Fruit fly (Drosophila melanogaster): ENCODE data around the gene Septin1.

The Septin1 gene

DNA sequence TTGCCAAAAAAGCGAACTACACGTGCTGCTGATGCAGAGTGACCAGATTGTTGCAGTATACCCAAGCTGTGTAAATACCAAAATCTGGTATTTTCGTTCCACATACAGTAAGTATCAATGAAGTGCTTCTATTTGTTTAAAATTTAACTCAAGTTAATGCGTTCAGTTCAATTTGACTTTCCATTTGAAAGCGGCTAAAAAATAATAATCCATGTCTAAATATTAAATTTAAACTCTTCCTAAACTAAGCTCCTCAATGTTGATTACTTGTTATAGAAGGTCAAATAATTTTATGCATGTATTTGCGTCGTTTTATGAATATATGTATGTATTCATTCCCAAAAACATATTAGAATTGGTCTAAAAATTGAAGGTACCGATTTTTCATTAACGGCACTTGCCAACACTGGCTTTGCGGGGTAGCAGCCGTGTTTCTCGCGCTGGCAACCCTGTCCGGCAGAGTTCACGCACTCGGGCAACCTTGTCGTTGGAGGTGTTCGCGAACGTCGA is 8.2 kb upstream of the Septin1 start, which contains the start of the genes peng and sol (continued):
- TF ChIP-seq ash1 (GFP tag; optimal IDR thresholded peaks at IDR 0.05) (no peak), ttk (GFP tag; IDR thresholded peaks at IDR 0.05) (no peak), cas (GFP tag; IDR thresholded peaks at IDR 0.05) (no peak), CG10959 (GFP tag; IDR thresholded peaks at IDR 0.05) (no peak), lmd (GFP tag; IDR thresholded peaks at IDR 0.05) (peak; percentile 58), ci (GFP tag; IDR thresholded peaks at IDR 0.05) (peak; percentile 51; the same call in 1 of the 3 replicates), kah (GFP tag; optimal IDR thresholded peaks at IDR 0.05) (no peak), nmo (GFP tag; optimal IDR thresholded peaks at IDR 0.05) (peak; percentile 85), CG18011 (GFP tag; optimal IDR thresholded peaks at IDR 0.05) (peak; percentile 50), CG31441 (GFP tag; IDR thresholded peaks at IDR 0.05) (peak; percentile 71; the same call in 1 of the 2 replicates), bbx (GFP tag; IDR thresholded peaks at IDR 0.05; ENCODE audit: partially characterized antibody) (0 out of 2 replicates have a peak, but pooled peaks have one; percentile 49), tx (GFP tag; optimal IDR thresholded peaks at IDR 0.05) (peak; percentile 65), CG14667 (GFP tag; IDR thresholded peaks at IDR 0.05) (no peak), CG8281 (tag; optimal IDR thresholded peaks at IDR 0.05) (peak; percentile 38), MESR4 (GFP tag; optimal IDR thresholded peaks at IDR 0.05) (no peak), Optix (GFP tag; IDR thresholded peaks at IDR 0.05) (no peak), crol (GFP tag; IDR thresholded peaks at IDR 0.05) (no peak), Sox100B (GFP tag; optimal IDR thresholded peaks at IDR 0.05) (no peak), zfh2 (GFP tag; optimal IDR thresholded peaks at IDR 0.05) (peak; percentile 78), Six4 (GFP tag; optimal IDR thresholded peaks at IDR 0.05) (peak; percentile 72), schlank (tag; optimal IDR thresholded peaks at IDR 0.05) (peak; percentile 47), Dfd (GFP tag; optimal IDR thresholded peaks at IDR 0.05) (no peak), Side (GFP tag; optimal IDR thresholded peaks at IDR 0.05) (peak; percentile 74), sc (optimal IDR thresholded peaks at IDR 0.05) (no peak), sc (GFP tag; optimal IDR thresholded peaks at IDR 0.05) (no peak), chn (GFP tag; optimal IDR thresholded peaks at IDR 0.05) (peak; percentile 80), Dip3 (GFP tag; optimal IDR thresholded peaks at IDR 0.05) (peak; percentile 76), nau (GFP tag; optimal IDR thresholded peaks at IDR 0.05) (no peak), CG30020 (tag; optimal IDR thresholded peaks at IDR 0.05) (peak; percentile 56), pfk (GFP tag; optimal IDR thresholded peaks at IDR 0.05) (no peak), chif (GFP tag; optimal IDR thresholded peaks at IDR 0.05) (peak; percentile 61 to 74), CG15011 (GFP tag; optimal IDR thresholded peaks at IDR 0.05) (no peak), CG8359 (GFP tag; optimal IDR thresholded peaks at IDR 0.05; ENCODE audit: borderline replicate concordance) (peak; percentile 10), CG17829 (tag; optimal IDR thresholded peaks at IDR 0.05) (peak; percentile 54), abd-A (tag; optimal IDR thresholded peaks at IDR 0.05) (no peak), CHES-1-like (GFP tag; optimal IDR thresholded peaks at IDR 0.05) (peak; percentile 39), CG34224 (GFP tag; IDR thresholded peaks at IDR 0.05; ENCODE audit: partially characterized antibody) (no peak), Lhr (GFP tag; optimal IDR thresholded peaks at IDR 0.05) (peak; percentile 80), C15 (GFP tag; IDR thresholded peaks at IDR 0.05) (0 out of 3 replicates have a peak, but pooled peaks have one; percentile 25), CG15696 (tag; optimal IDR thresholded peaks at IDR 0.05) (peak; percentile 60), ewg (GFP tag; optimal IDR thresholded peaks at IDR 0.05) (peak; percentile 47), chinmo (GFP tag; IDR thresholded peaks at IDR 0.05; ENCODE audit: partially characterized antibody) (no peak), CG14014 (GFP tag; IDR thresholded peaks at IDR 0.05) (peak; percentile 52; the same call in 1 of the 2 replicates), CG1024 (GFP tag; IDR thresholded peaks at IDR 0.05) (no peak), CrebB (tag; optimal IDR thresholded peaks at IDR 0.05) (no peak), amos (GFP tag; IDR thresholded peaks at IDR 0.05; ENCODE audit: partially characterized antibody) (peak; percentile 35; the same call in 1 of the 2 replicates), CG18764 (GFP tag; optimal IDR thresholded peaks at IDR 0.05) (peak; percentile 53), CG13775 (GFP tag; optimal IDR thresholded peaks at IDR 0.05) (peak; percentile 76), stwl (tag; optimal IDR thresholded peaks at IDR 0.05) (peak; percentile 86), unpg (GFP tag; optimal IDR thresholded peaks at IDR 0.05) (peak; percentile 66)

Data from whole organism, embryonic.